Worm (Caenorhabditis elegans): ENCODE data around the gene cpsf-3.

cpsf-3 gene

DNA sequence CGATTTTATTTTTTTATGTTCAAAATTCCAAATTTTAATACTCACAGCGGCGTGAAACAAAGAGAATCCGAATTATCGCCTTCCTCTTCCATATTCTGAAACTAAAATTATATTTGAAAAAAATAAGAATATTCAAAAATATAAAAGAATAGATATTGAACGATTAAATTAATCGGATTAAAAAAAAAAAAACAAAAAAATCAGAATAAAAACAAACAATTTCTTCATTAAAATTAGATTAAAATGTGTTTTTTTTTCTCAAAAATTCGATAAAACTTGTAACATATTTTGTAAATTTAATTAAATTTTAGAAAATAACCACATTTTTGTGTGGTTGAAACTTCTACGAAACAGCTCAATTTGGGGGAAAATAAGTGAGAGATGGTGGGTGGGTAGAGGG, at the start of gene cpsf-3:
cpsf-3 (minus strand) TSS at position 101 of the 400 bp plus-strand sequence.
- TF ChIP-seq sea-1 (GFP tag; conservative IDR thresholded peaks at IDR 0.05) (no peak), ets-7 (tag; optimal IDR thresholded peaks at IDR 0.05) (no peak), tra-4 (tag; optimal IDR thresholded peaks at IDR 0.05) (no peak), scrt-1 (GFP tag; IDR thresholded peaks at IDR 0.05) (no peak), tbx-37 (GFP tag; conservative IDR thresholded peaks at IDR 0.05) (no peak), hnd-1 (tag; optimal IDR thresholded peaks at IDR 0.05) (no peak), B0310.2 (tag; optimal IDR thresholded peaks at IDR 0.05) (no peak), pes-1 (GFP tag; IDR thresholded peaks at IDR 0.05) (no peak), hmg-4 (GFP tag; optimal IDR thresholded peaks at IDR 0.05) (no peak), aly-1 (tag; optimal IDR thresholded peaks at IDR 0.05) (no peak), ceh-36 (tag; optimal IDR thresholded peaks at IDR 0.05) (no peak), tbx-11 (GFP tag; IDR thresholded peaks at IDR 0.05) (no peak), ceh-13 (GFP tag; optimal IDR thresholded peaks at IDR 0.05) (no peak), ama-1 (optimal IDR thresholded peaks at IDR 0.05) (no peak), F13C5.2 (tag; optimal IDR thresholded peaks at IDR 0.05) (no peak), flt-1 (GFP tag; IDR thresholded peaks at IDR 0.05) (no peak), hmbx-1 (tag; optimal IDR thresholded peaks at IDR 0.05) (no peak)

ce11 chrIV:13331285-13331684, 48.6 kb upstream of the cpsf-3 start, which contains the start of gene pqn-74:
TSS of gene pqn-74 (minus strand) at chrIV:13331406.
- no peak for TF ChIP-seq tbx-11 (GFP tag; IDR thresholded peaks at IDR 0.05)
- TF ChIP-seq tra-4 (tag; optimal IDR thresholded peaks at IDR 0.05) = no peak
- no peak for TF ChIP-seq ama-1 (optimal IDR thresholded peaks at IDR 0.05)
- no peak for TF ChIP-seq hmbx-1 (tag; optimal IDR thresholded peaks at IDR 0.05)
- TF ChIP-seq aly-1 (tag; optimal IDR thresholded peaks at IDR 0.05) = no peak
- TF ChIP-seq tbx-37 (GFP tag; conservative IDR thresholded peaks at IDR 0.05) = no peak
- no peak for TF ChIP-seq scrt-1 (GFP tag; IDR thresholded peaks at IDR 0.05)
- no peak for TF ChIP-seq ceh-36 (tag; optimal IDR thresholded peaks at IDR 0.05)
- no peak for TF ChIP-seq B0310.2 (tag; optimal IDR thresholded peaks at IDR 0.05)
- no peak for TF ChIP-seq F13C5.2 (tag; optimal IDR thresholded peaks at IDR 0.05)
- no peak for TF ChIP-seq flt-1 (GFP tag; IDR thresholded peaks at IDR 0.05)
- no peak for TF ChIP-seq pes-1 (GFP tag; IDR thresholded peaks at IDR 0.05)
- TF ChIP-seq ceh-13 (GFP tag; optimal IDR thresholded peaks at IDR 0.05) = no peak
- TF ChIP-seq hnd-1 (tag; optimal IDR thresholded peaks at IDR 0.05) = no peak
- no peak for TF ChIP-seq ets-7 (tag; optimal IDR thresholded peaks at IDR 0.05)
- no peak for TF ChIP-seq hmg-4 (GFP tag; optimal IDR thresholded peaks at IDR 0.05)
- no peak for TF ChIP-seq sea-1 (GFP tag; conservative IDR thresholded peaks at IDR 0.05)

ce11 chrIV:13330547-13330946, 47.9 kb upstream of the cpsf-3 start:
- no peak for TF ChIP-seq ets-7 (tag; optimal IDR thresholded peaks at IDR 0.05)
- TF ChIP-seq ceh-13 (GFP tag; optimal IDR thresholded peaks at IDR 0.05) = no peak
- no peak for TF ChIP-seq tbx-37 (GFP tag; conservative IDR thresholded peaks at IDR 0.05)

DNA sequence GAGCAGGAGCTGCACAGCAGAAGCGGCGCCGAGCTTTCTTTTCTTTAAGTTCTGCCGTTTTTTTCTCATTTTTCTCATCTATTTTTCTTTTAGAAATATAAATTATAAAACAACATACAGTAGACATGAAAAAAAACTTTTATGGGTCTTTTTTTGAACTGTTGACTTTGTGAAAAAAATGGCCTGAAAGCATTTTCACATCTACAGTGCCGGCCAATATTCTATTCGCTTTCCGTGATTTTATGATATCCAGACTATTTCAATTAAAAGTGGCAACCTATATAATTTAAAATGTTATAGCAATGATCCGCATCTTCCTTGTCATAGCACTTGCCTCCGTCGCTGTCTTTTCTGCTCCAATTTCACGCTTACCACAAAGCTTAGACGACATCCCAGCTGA, 45.4 kb upstream of the cpsf-3 start, which contains the start of gene far-6:
far-6 (plus strand) TSS at position 301 of the 400 bp plus-strand sequence.
- no peak for TF ChIP-seq tbx-37 (GFP tag; conservative IDR thresholded peaks at IDR 0.05)
- no peak for TF ChIP-seq tra-4 (tag; optimal IDR thresholded peaks at IDR 0.05)
- no peak for TF ChIP-seq hnd-1 (tag; optimal IDR thresholded peaks at IDR 0.05)
- TF ChIP-seq F13C5.2 (tag; optimal IDR thresholded peaks at IDR 0.05) = no peak
- TF ChIP-seq aly-1 (tag; optimal IDR thresholded peaks at IDR 0.05) = no peak

- TF ChIP-seq flt-1 (GFP tag; IDR thresholded peaks at IDR 0.05) = no peak
- TF ChIP-seq tbx-11 (GFP tag; IDR thresholded peaks at IDR 0.05) = no peak
- no peak for TF ChIP-seq hmbx-1 (tag; optimal IDR thresholded peaks at IDR 0.05)
- no peak for TF ChIP-seq hmg-4 (GFP tag; optimal IDR thresholded peaks at IDR 0.05)
- no peak for TF ChIP-seq B0310.2 (tag; optimal IDR thresholded peaks at IDR 0.05)
- no peak for TF ChIP-seq F13C5.2 (tag; optimal IDR thresholded peaks at IDR 0.05)
Measured at ce11 chrIV:13327064-13327463, 44.4 kb upstream of the cpsf-3 start.

ce11 chrIV:13323823-13324359, 41.2 kb upstream of the cpsf-3 start, which contains the start of gene fat-2:
TSS of gene fat-2 (plus strand) at chrIV:13323873.
- TF ChIP-seq scrt-1 (GFP tag; IDR thresholded peaks at IDR 0.05) = no peak
- no peak for TF ChIP-seq B0310.2 (tag; optimal IDR thresholded peaks at IDR 0.05)
- TF ChIP-seq hmg-4 (GFP tag; optimal IDR thresholded peaks at IDR 0.05) = no peak
- no peak for TF ChIP-seq tra-4 (tag; optimal IDR thresholded peaks at IDR 0.05)
- no peak for TF ChIP-seq aly-1 (tag; optimal IDR thresholded peaks at IDR 0.05)

DNA sequence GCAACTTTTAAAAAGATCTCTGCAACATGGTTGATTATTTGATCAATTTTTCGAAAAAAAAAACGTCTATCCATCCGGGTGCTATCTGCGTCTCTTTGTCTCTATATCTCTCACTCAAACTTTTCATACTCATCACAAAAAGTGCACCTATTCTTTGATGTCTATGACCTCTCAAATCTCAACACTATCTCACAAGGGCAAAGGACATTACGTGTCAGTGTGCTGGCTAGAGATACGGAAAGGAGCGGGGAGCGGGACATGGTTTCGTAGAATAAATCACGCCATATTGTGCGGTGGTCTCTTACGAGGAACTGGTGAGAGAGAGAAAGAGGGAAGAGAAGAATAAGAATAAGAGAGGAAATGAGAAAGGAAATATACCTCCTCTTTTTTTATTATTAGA, 39.8 kb upstream of the cpsf-3 start:
- TF ChIP-seq B0310.2 (tag; optimal IDR thresholded peaks at IDR 0.05) (no peak), F13C5.2 (tag; optimal IDR thresholded peaks at IDR 0.05) (no peak), ceh-36 (tag; optimal IDR thresholded peaks at IDR 0.05) (no peak), tra-4 (tag; optimal IDR thresholded peaks at IDR 0.05) (no peak), tbx-37 (GFP tag; conservative IDR thresholded peaks at IDR 0.05) (no peak), hmg-4 (GFP tag; optimal IDR thresholded peaks at IDR 0.05) (no peak), aly-1 (tag; optimal IDR thresholded peaks at IDR 0.05) (no peak), ets-7 (tag; optimal IDR thresholded peaks at IDR 0.05) (no peak), scrt-1 (GFP tag; IDR thresholded peaks at IDR 0.05) (no peak), ama-1 (optimal IDR thresholded peaks at IDR 0.05) (no peak), hnd-1 (tag; optimal IDR thresholded peaks at IDR 0.05) (no peak), flt-1 (GFP tag; IDR thresholded peaks at IDR 0.05) (no peak), pes-1 (GFP tag; IDR thresholded peaks at IDR 0.05) (no peak), sea-1 (GFP tag; conservative IDR thresholded peaks at IDR 0.05) (no peak)

- TF ChIP-seq hnd-1 (tag; optimal IDR thresholded peaks at IDR 0.05) (no peak), flt-1 (GFP tag; IDR thresholded peaks at IDR 0.05) (no peak), tbx-37 (GFP tag; conservative IDR thresholded peaks at IDR 0.05) (no peak), hmbx-1 (tag; optimal IDR thresholded peaks at IDR 0.05) (no peak), aly-1 (tag; optimal IDR thresholded peaks at IDR 0.05) (no peak), ceh-36 (tag; optimal IDR thresholded peaks at IDR 0.05) (no peak), B0310.2 (tag; optimal IDR thresholded peaks at IDR 0.05) (no peak), ama-1 (optimal IDR thresholded peaks at IDR 0.05) (no peak), hmg-4 (GFP tag; optimal IDR thresholded peaks at IDR 0.05) (no peak), F13C5.2 (tag; optimal IDR thresholded peaks at IDR 0.05) (no peak), sea-1 (GFP tag; conservative IDR thresholded peaks at IDR 0.05) (no peak), tbx-11 (GFP tag; IDR thresholded peaks at IDR 0.05) (no peak), scrt-1 (GFP tag; IDR thresholded peaks at IDR 0.05) (no peak), ceh-13 (GFP tag; optimal IDR thresholded peaks at IDR 0.05) (no peak), pes-1 (GFP tag; IDR thresholded peaks at IDR 0.05) (no peak), tra-4 (tag; optimal IDR thresholded peaks at IDR 0.05) (no peak), ets-7 (tag; optimal IDR thresholded peaks at IDR 0.05) (no peak)
Measured at ce11 chrIV:13319886-13320650, 37.4 kb upstream of the cpsf-3 start.
